Worm (Caenorhabditis elegans): ENCODE results near the gene nhr-197.
"Not testable (repeated sequence)": the region's sequence is repeated elsewhere in the genome, so short reads cannot be mapped to it uniquely, and the experiment has no call there.

ce11 chrV:15668200-15668599, 19.6 kb upstream of the nhr-197 start, which contains the start of gene F53E4.1:
- TF ChIP-seq W03F9.2, him-1, dao-5 (tag; optimal IDR thresholded peaks at IDR 0.05): not testable (repeated sequence)

All from whole organism, L4/young adult.